Worm (Caenorhabditis elegans) whole organism, young adult: ENCODE measurements around the gene C17G10.13.
"Not testable (repeated sequence)": the region's sequence is repeated elsewhere in the genome, so short reads cannot be mapped to it uniquely, and the experiment has no call there.

Experiments used
- B0019.2 ChIP-seq: fragments of 200-800 bp; sonication (Bioruptor generic); conservative IDR thresholded peaks from 2 replicates; pipeline ENCODE4 v1.3.6; 2022; ENCODE audit warnings: missing genetic modification reagents, missing genetic modification characterization, missing compliant biosample characterization
- F22D6.2 ChIP-seq: sonication (generic microtip); optimal IDR thresholded peaks from 2 replicates; lab custom pipeline; 2016; ENCODE audit warnings: mild to moderate bottlenecking, missing genetic modification characterization, missing compliant biosample characterization
- F39B2.1 ChIP-seq: fragments of 200-800 bp; sonication (Bioruptor generic); IDR thresholded peaks from 2 replicates; pipeline ENCODE4 v1.3.6; 2022; ENCODE audit warnings: missing genetic modification reagents, missing genetic modification characterization, missing compliant biosample characterization
- F49E8.2 ChIP-seq: sonication (generic microtip); optimal IDR thresholded peaks from 3 replicates; lab custom pipeline; 2017; ENCODE audit warnings: missing genetic modification characterization, mild to moderate bottlenecking, missing compliant biosample characterization, antibody characterized with exemption, moderate library complexity; ENCODE audit not compliant: insufficient read depth
- F55B11.4 ChIP-seq: sonication (generic microtip); optimal IDR thresholded peaks from 2 replicates; lab custom pipeline; 2016; ENCODE audit warnings: missing compliant biosample characterization, missing genetic modification characterization, borderline replicate concordance; ENCODE audit not compliant: insufficient read depth
- F57C9.4 ChIP-seq: sonication (generic microtip); optimal IDR thresholded peaks from 2 replicates; lab custom pipeline; 2017; ENCODE audit warnings: mild to moderate bottlenecking, missing genetic modification characterization, missing compliant biosample characterization
- K11D2.4 ChIP-seq: fragments of 200-800 bp; sonication (Bioruptor generic); IDR thresholded peaks from 2 replicates; pipeline ENCODE4 v1.3.6; 2022; ENCODE audit warnings: missing genetic modification reagents, missing genetic modification characterization, missing compliant biosample characterization
- Y95B8A.8 ChIP-seq: fragments of 200-800 bp; sonication (Bioruptor generic); IDR thresholded peaks from 2 replicates; pipeline ENCODE4 v1.3.6; 2022; ENCODE audit warnings: missing genetic modification reagents, missing genetic modification characterization, missing compliant biosample characterization
- ZK185.1 ChIP-seq: sonication (generic microtip); optimal IDR thresholded peaks from 2 replicates; lab custom pipeline; 2016; ENCODE audit warnings: mild to moderate bottlenecking, missing genetic modification characterization, missing compliant biosample characterization; ENCODE audit not compliant: poor library complexity, severe bottlenecking
- athp-1 ChIP-seq: sonication (generic microtip); optimal IDR thresholded peaks from 2 replicates; lab custom pipeline; 2017; ENCODE audit warnings: mild to moderate bottlenecking, missing genetic modification characterization, missing compliant biosample characterization
- attf-3 ChIP-seq: fragments of 200-800 bp; sonication (Bioruptor generic); conservative IDR thresholded peaks from 2 replicates; pipeline ENCODE4 v1.3.6; 2022; ENCODE audit warnings: missing genetic modification reagents, missing genetic modification characterization, missing compliant biosample characterization
- efl-1 ChIP-seq: fragments of 150-350 bp; optimal IDR thresholded peaks from 2 replicates; lab custom pipeline; 2014; ENCODE audit warnings: missing biosample characterization, missing genetic modification reagents, missing genetic modification characterization
- egl-18 ChIP-seq: fragments of 200-800 bp; sonication (Bioruptor generic); IDR thresholded peaks from 2 replicates; pipeline ENCODE4 v1.3.6; 2022; ENCODE audit warnings: missing genetic modification reagents, missing genetic modification characterization, missing compliant biosample characterization
- egl-44 ChIP-seq: fragments of 200-800 bp; sonication (Bioruptor generic); IDR thresholded peaks from 2 replicates; pipeline ENCODE4 v1.3.6; 2022; ENCODE audit warnings: missing genetic modification reagents, missing genetic modification characterization, missing compliant biosample characterization
- egrh-3 ChIP-seq: fragments of 200-800 bp; sonication (Bioruptor generic); IDR thresholded peaks from 2 replicates; pipeline ENCODE4 v1.3.6; 2022; ENCODE audit warnings: missing genetic modification reagents, missing genetic modification characterization, missing compliant biosample characterization
- gei-17 ChIP-seq: fragments of 200-800 bp; sonication (Bioruptor generic); optimal IDR thresholded peaks from 2 replicates; lab custom pipeline; 2018; ENCODE audit warnings: mild to moderate bottlenecking, missing genetic modification characterization, missing compliant biosample characterization
- him-1 ChIP-seq: sonication (generic microtip); optimal IDR thresholded peaks from 2 replicates; lab custom pipeline; 2016; ENCODE audit warnings: missing genotype, missing genetic modification reagents, missing genetic modification characterization, missing compliant biosample characterization
- hmg-20 ChIP-seq: fragments of 200-800 bp; sonication (Bioruptor generic); IDR thresholded peaks from 2 replicates; pipeline ENCODE4 v1.3.6; 2022; ENCODE audit warnings: missing genetic modification reagents, missing genetic modification characterization, missing compliant biosample characterization
- let-607 ChIP-seq, 2 experiments: fragments of 200-800 bp in 1 of 2; sonication (Bioruptor generic) in 1 of 2; sonication (generic microtip) in 1 of 2; optimal IDR thresholded peaks; 2 replicates each; lab custom pipeline; 2016 to 2018; ENCODE audit warnings: mild to moderate bottlenecking in 2 of 2, missing compliant biosample characterization in 2 of 2, missing genetic modification characterization in 2 of 2, moderate library complexity in 2 of 2, missing genotype in 1 of 2
- lin-40 ChIP-seq: sonication (generic microtip); optimal IDR thresholded peaks from 2 replicates; lab custom pipeline; 2016; ENCODE audit warnings: missing genetic modification characterization, mild to moderate bottlenecking, missing compliant biosample characterization, missing genotype, missing genetic modification reagents
- lir-1 ChIP-seq: fragments of 200-800 bp; sonication (Bioruptor generic); conservative IDR thresholded peaks from 2 replicates; pipeline ENCODE4 v1.3.6; 2022; ENCODE audit warnings: missing genetic modification reagents, missing genetic modification characterization, missing compliant biosample characterization
- madf-3 ChIP-seq: fragments of 200-800 bp; sonication (Bioruptor generic); IDR thresholded peaks from 2 replicates; pipeline ENCODE4 v1.3.6; 2022; ENCODE audit warnings: missing genetic modification reagents, missing genetic modification characterization, missing compliant biosample characterization
- madf-6 ChIP-seq: fragments of 200-800 bp; sonication (Bioruptor generic); IDR thresholded peaks from 2 replicates; pipeline ENCODE4 v1.3.6; 2022; ENCODE audit warnings: missing genetic modification reagents, missing genetic modification characterization, missing compliant biosample characterization
- mcd-1 ChIP-seq: fragments of 200-800 bp; sonication (Bioruptor generic); IDR thresholded peaks from 2 replicates; pipeline ENCODE4 v1.3.6; 2022; ENCODE audit warnings: missing genetic modification reagents, missing genetic modification characterization, missing compliant biosample characterization
- mes-4 ChIP-seq: sonication (generic microtip); optimal IDR thresholded peaks from 2 replicates; lab custom pipeline; 2016; ENCODE audit warnings: missing genotype, missing genetic modification characterization, missing compliant biosample characterization
- nfyb-1 ChIP-seq: fragments of 200-800 bp; sonication (Bioruptor generic); IDR thresholded peaks from 2 replicates; pipeline ENCODE4 v1.3.6; 2022; ENCODE audit warnings: missing genetic modification reagents, missing genetic modification characterization, missing compliant biosample characterization
- nhr-179 ChIP-seq: sonication (generic microtip); optimal IDR thresholded peaks from 2 replicates; lab custom pipeline; 2016; ENCODE audit warnings: mild to moderate bottlenecking, missing genetic modification characterization, missing compliant biosample characterization
- nhr-27 ChIP-seq: fragments of 200-800 bp; sonication (Bioruptor generic); optimal IDR thresholded peaks from 2 replicates; lab custom pipeline; 2018; ENCODE audit warnings: mild to moderate bottlenecking, missing genetic modification characterization, moderate library complexity, missing compliant biosample characterization
- nhr-90 ChIP-seq: sonication (generic microtip); optimal IDR thresholded peaks from 2 replicates; lab custom pipeline; 2016; ENCODE audit warnings: missing genotype, mild to moderate bottlenecking, missing genetic modification characterization, missing compliant biosample characterization
- rpc-1 ChIP-seq, 2 experiments: fragments of 150-350 bp in 1 of 2; sonication (generic microtip) in 1 of 2; optimal IDR thresholded peaks; 2 replicates each; lab custom pipeline; 2014 to 2018; ENCODE audit warnings: missing biosample characterization in 1 of 2, missing genetic modification characterization in 1 of 2, missing genetic modification reagents in 1 of 2, missing genotype in 1 of 2
- sea-2 ChIP-seq: fragments of 200-800 bp; sonication (Bioruptor generic); IDR thresholded peaks from 2 replicates; pipeline ENCODE4 v1.3.6; 2022; ENCODE audit warnings: missing genetic modification characterization, missing compliant biosample characterization
- snpc-3.4 ChIP-seq: sonication (generic microtip); optimal IDR thresholded peaks from 2 replicates; lab custom pipeline; 2017; ENCODE audit warnings: missing genetic modification characterization, mild to moderate bottlenecking, missing compliant biosample characterization, antibody characterized with exemption, moderate library complexity, missing genotype, missing genetic modification reagents
- snpc-4 ChIP-seq, 5 experiments: fragments of 150-350 bp in 1 of 5; sonication (generic microtip) in 4 of 5; optimal IDR thresholded peaks; 2 replicates each; lab custom pipeline; 2014 to 2018; ENCODE audit warnings: missing genetic modification characterization in 5 of 5, missing biosample characterization in 3 of 5, antibody characterized with exemption in 2 of 5, mild to moderate bottlenecking in 2 of 5, missing compliant biosample characterization in 2 of 5, missing genotype in 2 of 5, moderate library complexity in 2 of 5, missing genetic modification reagents in 1 of 5
- tbp1 ChIP-seq: fragments of 200-800 bp; sonication (Bioruptor generic); optimal IDR thresholded peaks from 2 replicates; lab custom pipeline; 2018; ENCODE audit warnings: mild to moderate bottlenecking, missing genetic modification characterization, missing compliant biosample characterization
- tbx-9 ChIP-seq: sonication (generic microtip); optimal IDR thresholded peaks from 2 replicates; lab custom pipeline; 2016; ENCODE audit warnings: borderline replicate concordance, missing genetic modification characterization, inconsistent platforms, missing compliant biosample characterization
- unc-130 ChIP-seq: sonication (generic microtip); optimal IDR thresholded peaks from 2 replicates; lab custom pipeline; 2016; ENCODE audit warnings: missing genetic modification reagents, missing genetic modification characterization, missing compliant biosample characterization
- unc-62 ChIP-seq: fragments of 150-350 bp; optimal IDR thresholded peaks from 2 replicates; lab custom pipeline; 2014; ENCODE audit warnings: missing biosample characterization, missing genetic modification reagents, missing genetic modification characterization
- ztf-26 ChIP-seq: sonication (generic microtip); optimal IDR thresholded peaks from 2 replicates; lab custom pipeline; 2017; ENCODE audit warnings: missing genetic modification characterization, missing compliant biosample characterization
- ztf-28 ChIP-seq: fragments of 200-800 bp; sonication (Bioruptor generic); IDR thresholded peaks from 2 replicates; pipeline ENCODE4 v1.3.6; 2022; ENCODE audit warnings: missing genetic modification reagents, missing genetic modification characterization, missing compliant biosample characterization

Gene C17G10.13

ce11 chrII:5622383-5622939 is 32.9 kb upstream of the C17G10.13 start, which contains the start of the genes eif-3.L and npl-4.2:
Gene eif-3.L, minus strand, starts transcription at chrII:5622483.
Gene npl-4.2, plus strand, starts transcription at chrII:5622889.
- TF ChIP-seq nhr-27 (tag; lab: Kevin White, UChicago); F55B11.4; gei-17 (GFP tag; lab: Kevin White, UChicago): not testable (repeated sequence)

DNA sequence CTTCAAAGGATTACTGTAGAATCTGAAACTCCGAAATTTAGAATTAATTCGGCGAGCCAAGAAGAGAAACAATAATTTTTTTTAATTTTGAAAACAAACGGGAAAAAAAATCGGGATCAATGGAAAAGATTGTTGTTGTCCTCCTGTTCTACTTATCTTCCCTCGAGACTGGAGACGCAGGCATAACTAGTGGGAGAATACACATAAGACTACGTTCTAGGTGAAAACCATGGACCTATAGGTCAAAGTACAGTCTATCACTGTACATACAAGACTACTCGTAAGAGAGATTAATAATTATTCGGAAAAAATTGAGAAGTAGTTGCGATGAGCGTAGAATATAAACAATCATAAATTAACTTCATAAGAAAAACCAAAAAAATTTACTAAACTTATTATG is 29.7 kb upstream of the C17G10.13 start, which contains the start of gene dhs-6:
TSS of gene dhs-6 (minus strand) at position 22 of the 400 bp plus-strand sequence.
- no peak for TF ChIP-seq rpc-1 (optimal IDR thresholded peaks at IDR 0.05; lab: Kevin White, UChicago)
- TF ChIP-seq rpc-1 (tag; optimal IDR thresholded peaks at IDR 0.05; lab: Kevin White, UChicago): no peak
- no peak for TF ChIP-seq athp-1 (tag; lab: Kevin White, UChicago)
- TF ChIP-seq let-607 (tag; optimal IDR thresholded peaks at IDR 0.05; lab: Kevin White, UChicago): no peak
- TF ChIP-seq snpc-4 (GFP tag; optimal IDR thresholded peaks at IDR 0.05; lab: Kevin White, UChicago): no peak
- TF ChIP-seq snpc-4 (tag; optimal IDR thresholded peaks at IDR 0.05; lab: Kevin White, UChicago): peak in 2 of 4 experiments; percentile 37 to 39
- TF ChIP-seq tbp1 (GFP tag; lab: Kevin White, UChicago): no peak
- TF ChIP-seq ZK185.1 (tag; lab: Kevin White, UChicago): peak; percentile 49
- no peak for TF ChIP-seq mcd-1 (GFP tag; lab: Robert Waterston, UW)
- no peak for TF ChIP-seq him-1 (tag; lab: Kevin White, UChicago)
- no peak for TF ChIP-seq F22D6.2 (tag; lab: Kevin White, UChicago)
- no peak for TF ChIP-seq egrh-3 (GFP tag; lab: Robert Waterston, UW)
- no peak for TF ChIP-seq F39B2.1 (GFP tag; lab: Robert Waterston, UW)
- peak; percentile 49 for TF ChIP-seq snpc-3.4 (tag; lab: Kevin White, UChicago)
- no peak for TF ChIP-seq nhr-90
- no peak for TF ChIP-seq ztf-28 (GFP tag; lab: Robert Waterston, UW)
- TF ChIP-seq nhr-179 (tag; lab: Kevin White, UChicago): no peak
- 0 out of 2 replicates have a peak, but pooled peaks have one; percentile 28 for TF ChIP-seq madf-3 (GFP tag; lab: Robert Waterston, UW)
- TF ChIP-seq hmg-20 (GFP tag; lab: Robert Waterston, UW): no peak
- no peak for TF ChIP-seq B0019.2 (GFP tag; lab: Robert Waterston, UW)
- TF ChIP-seq F57C9.4 (tag; lab: Kevin White, UChicago): no peak
- TF ChIP-seq efl-1 (GFP tag; lab: Kevin White, UChicago): no peak
- TF ChIP-seq madf-6 (GFP tag; lab: Robert Waterston, UW): peak; percentile 15; the same call in 1 of the 2 replicates

DNA sequence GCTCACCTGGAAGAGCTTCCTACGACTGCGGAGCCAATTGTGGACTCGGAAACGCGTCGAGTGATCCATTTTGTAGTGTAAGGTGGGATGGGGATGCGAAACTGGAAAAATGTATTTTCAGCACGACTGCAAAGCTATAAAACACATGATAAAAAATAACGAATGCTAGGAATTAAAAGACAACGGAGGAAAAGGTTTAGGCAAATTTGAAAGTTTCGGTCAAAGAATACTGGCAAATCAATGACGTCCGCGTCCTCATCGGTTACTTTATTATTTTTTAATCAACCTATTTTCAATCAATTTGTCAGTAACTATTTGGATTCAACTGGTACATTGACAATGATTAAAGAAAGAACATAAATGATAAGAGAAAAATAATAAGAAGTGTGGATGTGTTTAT is 18.2 kb upstream of the C17G10.13 start, which contains the start of gene C17G10.7:
TSS of gene C17G10.7 (minus strand) at position 101 of the 400 bp plus-strand sequence.
- TF ChIP-seq hmg-20 (GFP tag; lab: Robert Waterston, UW): no peak
- no peak for TF ChIP-seq madf-6 (GFP tag; lab: Robert Waterston, UW)
- TF ChIP-seq egl-44 (GFP tag; lab: Robert Waterston, UW): no peak
- TF ChIP-seq F57C9.4 (tag; lab: Kevin White, UChicago): no peak
- no peak for TF ChIP-seq egl-18 (GFP tag; lab: Robert Waterston, UW)

DNA sequence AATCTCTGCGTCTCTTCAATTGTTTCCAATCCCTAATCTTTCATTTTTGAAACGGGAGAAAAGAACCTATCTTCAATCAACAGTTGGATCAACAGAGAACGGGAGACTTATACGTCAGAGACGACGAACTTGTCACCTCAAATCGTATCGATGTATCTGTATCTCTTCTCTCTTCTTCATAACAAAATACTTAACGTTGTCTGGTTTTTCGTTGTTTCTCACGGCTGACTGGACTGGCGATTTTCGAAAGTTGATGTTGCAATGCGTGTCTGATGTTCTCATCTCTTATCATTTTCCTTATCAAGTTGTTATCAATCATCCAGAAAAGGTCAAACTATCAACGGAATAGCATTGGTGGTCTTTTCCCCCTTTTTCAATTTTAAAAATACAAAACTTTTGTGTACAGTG is 16.0 kb upstream of the C17G10.13 start:
- TF ChIP-seq rpc-1 (optimal IDR thresholded peaks at IDR 0.05; lab: Kevin White, UChicago) (no peak), rpc-1 (tag; optimal IDR thresholded peaks at IDR 0.05; lab: Kevin White, UChicago) (no peak), nfyb-1 (GFP tag; lab: Robert Waterston, UW) (no peak), F55B11.4 (no peak), Y95B8A.8 (GFP tag; lab: Robert Waterston, UW) (no peak), sea-2 (GFP tag; lab: Robert Waterston, UW) (no peak), lin-40 (tag; lab: Kevin White, UChicago) (peak; percentile 80), attf-3 (GFP tag; lab: Robert Waterston, UW) (no peak), unc-130 (GFP tag; lab: Kevin White, UChicago) (no peak), K11D2.4 (GFP tag; lab: Robert Waterston, UW) (0 out of 2 replicates have a peak, but pooled peaks have one; percentile 25), let-607 (tag; optimal IDR thresholded peaks at IDR 0.05; lab: Kevin White, UChicago) (no peak), tbx-9 (tag; lab: Kevin White, UChicago) (no peak), mcd-1 (GFP tag; lab: Robert Waterston, UW) (0 out of 2 replicates have a peak, but pooled peaks have one; percentile 14), ztf-26 (tag; lab: Kevin White, UChicago) (peak; percentile 88), ztf-28 (GFP tag; lab: Robert Waterston, UW) (no peak), F49E8.2 (tag; lab: Kevin White, UChicago) (no peak), lir-1 (no peak), unc-62 (GFP tag; lab: Kevin White, UChicago) (no peak), mes-4 (tag; lab: Kevin White, UChicago) (no peak), snpc-4 (GFP tag; optimal IDR thresholded peaks at IDR 0.05; lab: Kevin White, UChicago) (no peak), snpc-4 (tag; optimal IDR thresholded peaks at IDR 0.05; lab: Kevin White, UChicago) (peak in 1 of 4 experiments; percentile 40)
